Fruit fly (Drosophila melanogaster) whole organism, embryonic: ENCODE measurements around the gene Rich.

ENCODE experiments used
- Aef1 ChIP-seq: fragments of 200-800 bp; sonication (Bioruptor generic); IDR thresholded peaks from 3 replicates; pipeline ENCODE4 v1.3.6; 2022; ENCODE audit warnings: missing biosample characterization, missing genetic modification characterization
- B-H1 ChIP-seq: fragments of 200-800 bp; sonication (Bioruptor generic); IDR thresholded peaks from 3 replicates; pipeline ENCODE4 v1.3.6; 2022; ENCODE audit warnings: missing biosample characterization, missing genetic modification characterization
- CG10366 ChIP-seq: fragments of 200-800 bp; sonication (Bioruptor generic); IDR thresholded peaks from 2 replicates; pipeline ENCODE4 v1.3.6; 2022; ENCODE audit warnings: missing biosample characterization, missing genetic modification characterization
- CG10543 ChIP-seq: fragments of 200-800 bp; sonication (Bioruptor generic); optimal IDR thresholded peaks from 3 replicates; lab custom pipeline; 2017; ENCODE audit warnings: missing biosample characterization, mild to moderate bottlenecking, missing genetic modification characterization, moderate library complexity
- CG13296 ChIP-seq: fragments of 200-800 bp; sonication (Bioruptor generic); optimal IDR thresholded peaks from 3 replicates; lab custom pipeline; 2018; ENCODE audit warnings: missing biosample characterization, mild to moderate bottlenecking, missing genetic modification characterization
- CG14441 ChIP-seq: fragments of 200-800 bp; sonication (Bioruptor generic); IDR thresholded peaks from 2 replicates; pipeline ENCODE4 v1.3.6; 2022; ENCODE audit warnings: missing biosample characterization, missing genetic modification characterization
- CG16813 ChIP-seq: fragments of 200-800 bp; sonication (Bioruptor generic); IDR thresholded peaks from 3 replicates; pipeline ENCODE4 v1.3.6; 2022; ENCODE audit warnings: missing biosample characterization, missing genetic modification characterization; ENCODE audit not compliant: partially characterized antibody
- CG16815 ChIP-seq: fragments of 200-800 bp; sonication (Bioruptor generic); optimal IDR thresholded peaks from 3 replicates; lab custom pipeline; 2017; ENCODE audit warnings: missing biosample characterization, mild to moderate bottlenecking, missing genetic modification characterization
- CG17385 ChIP-seq: fragments of 200-800 bp; sonication (Bioruptor generic); optimal IDR thresholded peaks from 3 replicates; lab custom pipeline; 2018; ENCODE audit warnings: missing biosample characterization, mild to moderate bottlenecking, missing genetic modification characterization
- CG18476 ChIP-seq: fragments of 200-800 bp; sonication (Bioruptor generic); optimal IDR thresholded peaks from 2 replicates; lab custom pipeline; 2016; ENCODE audit warnings: missing biosample characterization, mild to moderate bottlenecking, missing genetic modification characterization
- CG4404 ChIP-seq: fragments of 200-800 bp; sonication (Bioruptor generic); IDR thresholded peaks from 2 replicates; pipeline ENCODE4 v1.3.6; 2022; ENCODE audit warnings: missing biosample characterization, missing genetic modification characterization
- CG4424 ChIP-seq: fragments of 200-800 bp; sonication (Bioruptor generic); optimal IDR thresholded peaks from 3 replicates; lab custom pipeline; 2016; ENCODE audit warnings: missing biosample characterization, missing genetic modification characterization
- CG4820 ChIP-seq: fragments of 200-800 bp; sonication (Bioruptor generic); optimal IDR thresholded peaks from 3 replicates; lab custom pipeline; 2016; ENCODE audit warnings: missing biosample characterization, missing genetic modification characterization
- CG7357 ChIP-seq: fragments of 200-800 bp; sonication (Bioruptor generic); IDR thresholded peaks from 3 replicates; pipeline ENCODE4 v1.3.6; 2022; ENCODE audit warnings: missing biosample characterization, missing genetic modification characterization
- CG7556 ChIP-seq: fragments of 200-800 bp; sonication (Bioruptor generic); optimal IDR thresholded peaks from 2 replicates; lab custom pipeline; 2017; ENCODE audit warnings: missing biosample characterization, mild to moderate bottlenecking, missing genetic modification characterization
- CG8290 ChIP-seq, 3 experiments: fragments of 200-800 bp; sonication (Bioruptor generic); optimal IDR thresholded peaks; 2 replicates each; lab custom pipeline; 2016 to 2019; ENCODE audit warnings: missing biosample characterization in 3 of 3, missing genetic modification characterization in 3 of 3, mild to moderate bottlenecking in 2 of 3, moderate library complexity in 1 of 3
- CG9215 ChIP-seq: fragments of 200-800 bp; sonication (Bioruptor generic); IDR thresholded peaks from 2 replicates; pipeline ENCODE4 v1.3.6; 2022; ENCODE audit warnings: missing biosample characterization, missing genetic modification characterization
- CG9437 ChIP-seq: fragments of 200-800 bp; sonication (Bioruptor generic); optimal IDR thresholded peaks from 2 replicates; lab custom pipeline; 2018; ENCODE audit warnings: missing biosample characterization, mild to moderate bottlenecking, missing genetic modification characterization
- Dbx ChIP-seq: fragments of 200-800 bp; sonication (Bioruptor generic); IDR thresholded peaks from 3 replicates; pipeline ENCODE4 v1.3.6; 2022; ENCODE audit warnings: missing biosample characterization, missing genetic modification characterization
- Dip2 ChIP-seq: fragments of 200-800 bp; sonication (Bioruptor generic); IDR thresholded peaks from 2 replicates; pipeline ENCODE4 v1.3.6; 2022; ENCODE audit warnings: missing biosample characterization, missing genetic modification characterization
- Dip3 ChIP-seq: fragments of 200-800 bp; sonication (Bioruptor generic); optimal IDR thresholded peaks from 3 replicates; lab custom pipeline; 2016; ENCODE audit warnings: missing biosample characterization, missing genetic modification characterization
- E2f1 ChIP-seq: fragments of 200-800 bp; sonication (Bioruptor generic); IDR thresholded peaks from 2 replicates; pipeline ENCODE4 v1.3.6; 2022; ENCODE audit warnings: missing biosample characterization, missing genetic modification characterization
- Ets97D ChIP-seq: fragments of 200-800 bp; sonication (Bioruptor generic); optimal IDR thresholded peaks from 3 replicates; lab custom pipeline; 2016; ENCODE audit warnings: missing biosample characterization, missing genetic modification characterization
- Hmr ChIP-seq: fragments of 200-800 bp; sonication (Bioruptor generic); optimal IDR thresholded peaks from 3 replicates; lab custom pipeline; 2017; ENCODE audit warnings: mild to moderate bottlenecking, missing biosample characterization, missing genetic modification reagents, missing genetic modification characterization
- Hr3 ChIP-seq: fragments of 200-800 bp; sonication (Bioruptor generic); optimal IDR thresholded peaks from 3 replicates; lab custom pipeline; 2016; ENCODE audit warnings: missing biosample characterization, missing genetic modification characterization
- Hsf ChIP-seq: fragments of 200-800 bp; sonication (Bioruptor generic); optimal IDR thresholded peaks from 3 replicates; lab custom pipeline; 2016; ENCODE audit warnings: missing biosample characterization, missing genetic modification characterization
- Mrtf ChIP-seq: fragments of 200-800 bp; sonication (Bioruptor generic); IDR thresholded peaks from 3 replicates; pipeline ENCODE4 v1.3.6; 2022; ENCODE audit warnings: missing biosample characterization, missing genetic modification characterization
- Myb ChIP-seq: fragments of 200-800 bp; sonication (Bioruptor generic); optimal IDR thresholded peaks from 2 replicates; lab custom pipeline; 2016; ENCODE audit warnings: missing biosample characterization, missing genetic modification characterization
- NFAT ChIP-seq: fragments of 200-800 bp; sonication (Bioruptor generic); IDR thresholded peaks from 2 replicates; pipeline ENCODE4 v1.3.6; 2022; ENCODE audit warnings: missing biosample characterization, missing genetic modification characterization
- Poxn ChIP-seq: fragments of 200-800 bp; sonication (Bioruptor generic); IDR thresholded peaks from 2 replicates; pipeline ENCODE4 v1.3.6; 2022; ENCODE audit warnings: missing biosample characterization, missing genetic modification characterization
- Rfx ChIP-seq: fragments of 200-800 bp; sonication (Bioruptor generic); IDR thresholded peaks from 2 replicates; pipeline ENCODE4 v1.3.6; 2022; ENCODE audit warnings: missing biosample characterization, missing genetic modification characterization
- Usf ChIP-seq: fragments of 200-800 bp; sonication (Bioruptor generic); optimal IDR thresholded peaks from 2 replicates; lab custom pipeline; 2017; ENCODE audit warnings: missing genotype, missing biosample characterization, missing genetic modification characterization
- Xrp1 ChIP-seq: fragments of 200-800 bp; sonication (Bioruptor generic); IDR thresholded peaks from 2 replicates; pipeline ENCODE4 v1.3.6; 2022; ENCODE audit warnings: missing biosample characterization, missing genetic modification characterization
- al ChIP-seq: fragments of 200-800 bp; sonication (Bioruptor generic); IDR thresholded peaks from 2 replicates; pipeline ENCODE4 v1.3.6; 2022; ENCODE audit warnings: missing biosample characterization, missing genetic modification characterization
- az2 ChIP-seq: fragments of 200-800 bp; sonication (Bioruptor generic); optimal IDR thresholded peaks from 3 replicates; lab custom pipeline; 2016; ENCODE audit warnings: missing biosample characterization, missing genetic modification characterization
- bab2 ChIP-seq: fragments of 200-800 bp; sonication (Bioruptor generic); optimal IDR thresholded peaks from 2 replicates; lab custom pipeline; 2016; ENCODE audit warnings: missing biosample characterization, missing genetic modification characterization
- bigmax ChIP-seq: fragments of 200-800 bp; sonication (Bioruptor generic); optimal IDR thresholded peaks from 2 replicates; lab custom pipeline; 2018; ENCODE audit warnings: missing biosample characterization, mild to moderate bottlenecking, missing genetic modification characterization
- bowl ChIP-seq: fragments of 200-800 bp; sonication (Bioruptor generic); IDR thresholded peaks from 2 replicates; pipeline ENCODE4 v1.3.6; 2022; ENCODE audit warnings: missing biosample characterization, missing genetic modification characterization
- cas ChIP-seq: fragments of 200-800 bp; sonication (Bioruptor generic); IDR thresholded peaks from 2 replicates; pipeline ENCODE4 v1.3.6; 2022; ENCODE audit warnings: missing biosample characterization, missing genetic modification characterization
- crol ChIP-seq: fragments of 200-800 bp; sonication (Bioruptor generic); IDR thresholded peaks from 2 replicates; pipeline ENCODE4 v1.3.6; 2022; ENCODE audit warnings: missing biosample characterization, missing genetic modification characterization
- dimm ChIP-seq: fragments of 200-800 bp; sonication (Bioruptor generic); IDR thresholded peaks from 2 replicates; pipeline ENCODE4 v1.3.6; 2022; ENCODE audit warnings: missing biosample characterization, missing genetic modification characterization
- fd102C ChIP-seq: fragments of 200-800 bp; sonication (Bioruptor generic); optimal IDR thresholded peaks from 2 replicates; lab custom pipeline; 2018; ENCODE audit warnings: missing biosample characterization, mild to moderate bottlenecking, missing genetic modification characterization, moderate library complexity
- fd3F ChIP-seq: fragments of 200-800 bp; sonication (Bioruptor generic); optimal IDR thresholded peaks from 2 replicates; lab custom pipeline; 2018; ENCODE audit warnings: missing biosample characterization, mild to moderate bottlenecking, missing genetic modification characterization, moderate library complexity
- ind ChIP-seq: fragments of 200-800 bp; sonication (Bioruptor generic); optimal IDR thresholded peaks from 3 replicates; lab custom pipeline; 2016; ENCODE audit warnings: missing biosample characterization, missing genetic modification characterization
- kni ChIP-seq: fragments of 200-800 bp; sonication (Bioruptor generic); optimal IDR thresholded peaks from 3 replicates; lab custom pipeline; 2017; ENCODE audit warnings: mild to moderate bottlenecking, missing biosample characterization, missing genetic modification reagents, missing genetic modification characterization
- lilli ChIP-seq: fragments of 200-800 bp; sonication (Bioruptor generic); optimal IDR thresholded peaks from 3 replicates; lab custom pipeline; 2016; ENCODE audit warnings: missing biosample characterization, missing genetic modification characterization
- pum ChIP-seq: fragments of 200-800 bp; sonication (Bioruptor generic); optimal IDR thresholded peaks from 2 replicates; lab custom pipeline; 2016; ENCODE audit warnings: missing biosample characterization, missing genetic modification characterization
- row ChIP-seq: fragments of 200-800 bp; sonication (Bioruptor generic); IDR thresholded peaks from 3 replicates; pipeline ENCODE4 v1.3.6; 2022; ENCODE audit warnings: missing biosample characterization, missing genetic modification characterization
- stwl ChIP-seq: fragments of 200-800 bp; sonication (Bioruptor generic); optimal IDR thresholded peaks from 3 replicates; lab custom pipeline; 2018; ENCODE audit warnings: missing biosample characterization, mild to moderate bottlenecking, missing genetic modification characterization, moderate library complexity
- tin ChIP-seq: fragments of 200-800 bp; sonication (Bioruptor generic); optimal IDR thresholded peaks from 3 replicates; lab custom pipeline; 2016; ENCODE audit warnings: missing biosample characterization, missing genetic modification characterization
- trh ChIP-seq: fragments of 200-800 bp; sonication (Bioruptor generic); optimal IDR thresholded peaks from 2 replicates; lab custom pipeline; 2016; ENCODE audit warnings: missing biosample characterization, missing genetic modification characterization
- zfh2 ChIP-seq: fragments of 200-800 bp; sonication (Bioruptor generic); optimal IDR thresholded peaks from 2 replicates; lab custom pipeline; 2016; ENCODE audit warnings: missing biosample characterization, missing genetic modification characterization

Gene Rich

DNA sequence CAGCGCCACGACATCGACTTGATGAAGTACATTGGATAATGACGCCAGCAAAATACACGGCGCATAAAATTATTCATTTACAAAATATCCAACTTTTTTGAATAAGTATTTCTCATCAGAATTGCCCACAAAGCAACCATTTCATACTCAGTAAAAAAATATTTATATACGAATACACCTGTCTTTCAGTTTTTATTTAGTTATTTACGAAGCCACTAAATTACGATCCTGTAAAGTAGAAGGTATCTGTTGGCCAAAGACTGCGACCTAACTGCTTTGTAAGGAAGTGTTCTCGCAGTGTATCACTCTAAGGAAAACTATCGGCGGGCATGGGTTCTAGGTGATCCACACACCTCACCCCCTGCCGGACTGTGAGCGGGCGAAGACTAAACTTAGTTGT lies 14.5 kb upstream of the Rich start (continued):
- TF ChIP-seq dimm (GFP tag; lab: Robert Waterston, UW): peak; percentile 23; the same call in 1 of the 2 replicates
- no peak for TF ChIP-seq bigmax (GFP tag; lab: Kevin White, UChicago)
- TF ChIP-seq Hmr (GFP tag; lab: Kevin White, UChicago): peak; percentile 15
- peak; percentile 11 for TF ChIP-seq CG9437 (GFP tag; lab: Kevin White, UChicago)
- no peak for TF ChIP-seq Dip2
- TF ChIP-seq CG9215: peak; percentile 52
- TF ChIP-seq CG18476 (GFP tag; lab: Kevin White, UChicago): peak; percentile 12
- TF ChIP-seq fd3F (GFP tag; lab: Kevin White, UChicago): no peak
- peak; percentile 67; the same call in 1 of the 3 replicates for TF ChIP-seq Mrtf (GFP tag; lab: Robert Waterston, UW)
- peak; percentile 75 for TF ChIP-seq al (GFP tag; lab: Robert Waterston, UW)
- peak; percentile 45 for TF ChIP-seq tin
- no peak for TF ChIP-seq bowl (GFP tag; lab: Robert Waterston, UW)
- TF ChIP-seq az2 (GFP tag; lab: Kevin White, UChicago): peak; percentile 23
- TF ChIP-seq row: peak; percentile 68
- peak; percentile 48 for TF ChIP-seq Dip3 (GFP tag; lab: Kevin White, UChicago)
- TF ChIP-seq Xrp1 (GFP tag; lab: Robert Waterston, UW): 0 out of 2 replicates have a peak, but pooled peaks have one; percentile 45
- TF ChIP-seq trh (GFP tag; lab: Kevin White, UChicago): peak; percentile 6
- TF ChIP-seq kni (GFP tag; lab: Kevin White, UChicago): no peak
- peak; percentile 65 for TF ChIP-seq Aef1 (GFP tag; lab: Robert Waterston, UW)
- no peak for TF ChIP-seq stwl
- TF ChIP-seq cas (GFP tag; lab: Robert Waterston, UW): no peak
- peak; percentile 39 for TF ChIP-seq CG7556
- no peak for TF ChIP-seq Myb (GFP tag; lab: Kevin White, UChicago)
- TF ChIP-seq pum (GFP tag; lab: Kevin White, UChicago): peak; percentile 43
- no peak for TF ChIP-seq fd102C (GFP tag; lab: Kevin White, UChicago)
- peak; percentile 48 for TF ChIP-seq ind (GFP tag; lab: Kevin White, UChicago)
- peak; percentile 30 for TF ChIP-seq CG17385 (GFP tag; lab: Kevin White, UChicago)
- TF ChIP-seq CG4820 (GFP tag; lab: Kevin White, UChicago): peak; percentile 37
- TF ChIP-seq CG14441 (GFP tag; lab: Robert Waterston, UW): peak; percentile 38; the same call in 1 of the 2 replicates
- peak; percentile 49; the same call in 2 of the 3 replicates for TF ChIP-seq CG7357 (GFP tag; lab: Robert Waterston, UW)
- TF ChIP-seq crol: peak; percentile 50
- TF ChIP-seq Rfx (GFP tag; lab: Robert Waterston, UW): peak; percentile 73
- peak; percentile 66 for TF ChIP-seq CG10543 (GFP tag; lab: Kevin White, UChicago)
- no peak; the same call in 1 of the 2 replicates for TF ChIP-seq CG10366 (GFP tag; lab: Robert Waterston, UW)
- no peak for TF ChIP-seq Poxn
- peak; percentile 34; the same call in 1 of the 2 replicates for TF ChIP-seq E2f1 (GFP tag; lab: Robert Waterston, UW)
- TF ChIP-seq B-H1: 0 out of 3 replicates have a peak, but pooled peaks have one; percentile 12
- TF ChIP-seq bab2 (GFP tag; lab: Kevin White, UChicago): peak; percentile 24
- peak; percentile 58 for TF ChIP-seq lilli
- peak; percentile 25 for TF ChIP-seq CG16815 (GFP tag; lab: Kevin White, UChicago)
- TF ChIP-seq CG4404: peak; percentile 42; the same call in 1 of the 2 replicates
- TF ChIP-seq zfh2 (GFP tag; lab: Kevin White, UChicago): peak; percentile 39
- TF ChIP-seq Dbx (GFP tag; lab: Robert Waterston, UW): peak; percentile 47; the same call in 1 of the 3 replicates
- peak; percentile 44 for TF ChIP-seq Hr3 (GFP tag; lab: Kevin White, UChicago)
- TF ChIP-seq CG8290 (GFP tag; optimal IDR thresholded peaks at IDR 0.05; lab: Kevin White, UChicago): no peak
- TF ChIP-seq CG8290 (tag; optimal IDR thresholded peaks at IDR 0.05; lab: Kevin White, UChicago): no peak
- TF ChIP-seq CG4424: peak; percentile 21
- peak; percentile 20 for TF ChIP-seq Usf (GFP tag; lab: Kevin White, UChicago)
- TF ChIP-seq Hsf (GFP tag; lab: Kevin White, UChicago): peak; percentile 34
- TF ChIP-seq NFAT (GFP tag; lab: Robert Waterston, UW): peak; percentile 42; the same call in 1 of the 2 replicates
- no peak for TF ChIP-seq CG16813 (GFP tag; lab: Robert Waterston, UW)
- TF ChIP-seq Ets97D (GFP tag; lab: Kevin White, UChicago): peak; percentile 9
- peak; percentile 32 for TF ChIP-seq CG13296 (GFP tag; lab: Kevin White, UChicago)
